Worm (Caenorhabditis elegans): ENCODE data around the gene her-1.

DNA sequence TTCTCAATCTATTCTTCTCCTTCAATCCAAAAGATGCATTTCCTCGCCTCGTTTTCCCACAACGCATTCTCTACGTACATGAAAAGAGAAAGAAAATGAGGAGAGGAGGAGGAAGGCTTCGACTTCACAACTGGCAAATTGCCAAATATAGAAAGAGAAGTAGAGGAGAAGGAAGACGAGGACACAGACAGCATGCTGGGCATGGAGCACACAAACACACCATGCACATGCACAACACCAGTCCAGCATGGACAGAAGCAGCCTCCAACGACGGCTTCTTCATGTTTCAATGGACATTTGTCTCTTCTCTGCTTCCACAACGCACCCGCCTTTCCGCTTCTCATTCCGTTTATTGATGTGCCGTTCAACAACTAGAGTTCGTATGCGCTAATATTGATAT is 32.2 kb upstream of the her-1 start:
- TF ChIP-seq aha-1 (tag) (peak; percentile 96), unc-39 (tag; optimal IDR thresholded peaks at IDR 0.05) (no peak), ama-1 (optimal IDR thresholded peaks at IDR 0.05) (no peak), fkh-10 (GFP tag; optimal IDR thresholded peaks at IDR 0.05) (peak; percentile 3), R02D3.7 (tag; optimal IDR thresholded peaks at IDR 0.05) (no peak), attf-4 (tag; optimal IDR thresholded peaks at IDR 0.05) (no peak), nhr-42 (GFP tag; IDR thresholded peaks at IDR 0.05) (no peak), aly-2 (tag; optimal IDR thresholded peaks at IDR 0.05) (no peak), dmd-6 (GFP tag; IDR thresholded peaks at IDR 0.05) (no peak)
